Fruit fly (Drosophila melanogaster) whole organism, prepupa: Measurements from ENCODE around the gene Ddc.
A peak's percentile ranks its signal among the peaks of the same experiment; 100 is the strongest.

Experiments
- Blimp-1 ChIP-seq: fragments of 200-800 bp; sonication (Bioruptor generic); optimal IDR thresholded peaks from 3 replicates; lab custom pipeline; 2017; ENCODE audit warnings: missing biosample characterization, missing genetic modification characterization, mild to moderate bottlenecking, moderate library complexity, missing genetic modification reagents
- CG10631 ChIP-seq: fragments of 200-800 bp; sonication (Bioruptor generic); optimal IDR thresholded peaks from 2 replicates; lab custom pipeline; 2016; ENCODE audit warnings: missing biosample characterization, missing genetic modification characterization
- CG11762 ChIP-seq: fragments of 200-800 bp; sonication (Bioruptor generic); optimal IDR thresholded peaks from 3 replicates; lab custom pipeline; 2016; ENCODE audit warnings: missing biosample characterization, missing genetic modification characterization; ENCODE audit not compliant: insufficient read depth
- CG11902 ChIP-seq: fragments of 200-800 bp; sonication (Bioruptor generic); optimal IDR thresholded peaks from 3 replicates; lab custom pipeline; 2016; ENCODE audit warnings: missing biosample characterization, missing genetic modification characterization
- CG1621 ChIP-seq: fragments of 200-800 bp; sonication (Bioruptor generic); optimal IDR thresholded peaks from 3 replicates; lab custom pipeline; 2018; ENCODE audit warnings: missing biosample characterization, mild to moderate bottlenecking, missing genetic modification characterization
- CG16779 ChIP-seq: fragments of 200-800 bp; sonication (Bioruptor generic); optimal IDR thresholded peaks from 3 replicates; lab custom pipeline; 2017; ENCODE audit warnings: missing biosample characterization, mild to moderate bottlenecking, missing genetic modification characterization
- CG31627 ChIP-seq: fragments of 200-800 bp; sonication (Bioruptor generic); optimal IDR thresholded peaks from 3 replicates; lab custom pipeline; 2016; ENCODE audit warnings: missing biosample characterization, missing genetic modification characterization
- CG32006 ChIP-seq: fragments of 200-800 bp; sonication (Bioruptor generic); optimal IDR thresholded peaks from 3 replicates; lab custom pipeline; 2017; ENCODE audit warnings: missing biosample characterization, mild to moderate bottlenecking, missing genetic modification characterization
- CG34406 ChIP-seq: fragments of 200-800 bp; sonication (Bioruptor generic); optimal IDR thresholded peaks from 3 replicates; lab custom pipeline; 2016; ENCODE audit warnings: missing biosample characterization, missing genetic modification characterization
- CG4318 ChIP-seq: fragments of 200-800 bp; sonication (Bioruptor generic); optimal IDR thresholded peaks from 3 replicates; lab custom pipeline; 2017; ENCODE audit warnings: missing biosample characterization, mild to moderate bottlenecking, missing genetic modification characterization
- CG6163 ChIP-seq: fragments of 200-800 bp; sonication (Bioruptor generic); IDR thresholded peaks from 3 replicates; pipeline ENCODE4 v1.3.6; 2022; ENCODE audit warnings: missing biosample characterization, missing genetic modification characterization
- CG6276 ChIP-seq: fragments of 200-800 bp; sonication (Bioruptor generic); optimal IDR thresholded peaks from 2 replicates; lab custom pipeline; 2017; ENCODE audit warnings: missing biosample characterization, mild to moderate bottlenecking, missing genetic modification characterization
- CG6808 ChIP-seq: fragments of 200-800 bp; sonication (Bioruptor generic); optimal IDR thresholded peaks from 3 replicates; lab custom pipeline; 2017; ENCODE audit warnings: missing biosample characterization, missing genetic modification characterization, mild to moderate bottlenecking, moderate library complexity, missing genetic modification reagents
- CG6854 ChIP-seq: fragments of 200-800 bp; sonication (Bioruptor generic); optimal IDR thresholded peaks from 2 replicates; lab custom pipeline; 2017; ENCODE audit warnings: missing biosample characterization, mild to moderate bottlenecking, missing genetic modification characterization
- CG8319 ChIP-seq: fragments of 200-800 bp; sonication (Bioruptor generic); optimal IDR thresholded peaks from 3 replicates; lab custom pipeline; 2016; ENCODE audit warnings: missing biosample characterization, missing genetic modification characterization
- Eip75B ChIP-seq: fragments of 200-800 bp; sonication (Bioruptor generic); optimal IDR thresholded peaks from 3 replicates; lab custom pipeline; 2016; ENCODE audit warnings: missing biosample characterization, missing genetic modification characterization
- Eip78C ChIP-seq: fragments of 200-800 bp; sonication (Bioruptor generic); peaks from one replicate; lab custom pipeline; 2016; ENCODE audit warnings: missing biosample characterization, missing genetic modification characterization
- Ets21C ChIP-seq: fragments of 200-800 bp; sonication (Bioruptor generic); optimal IDR thresholded peaks from 3 replicates; lab custom pipeline; 2016; ENCODE audit warnings: missing biosample characterization, missing genetic modification characterization
- Hr38 ChIP-seq: sonication (Bioruptor generic); optimal IDR thresholded peaks from 2 replicates; lab custom pipeline; 2016; ENCODE audit warnings: missing biosample characterization, missing genetic modification characterization
- Lpt ChIP-seq: fragments of 200-800 bp; sonication (Bioruptor generic); optimal IDR thresholded peaks from 3 replicates; lab custom pipeline; 2016; ENCODE audit warnings: missing biosample characterization, missing genetic modification characterization
- Smox ChIP-seq: fragments of 200-800 bp; sonication (Bioruptor generic); optimal IDR thresholded peaks from 3 replicates; lab custom pipeline; 2016; ENCODE audit warnings: missing biosample characterization, missing genetic modification characterization
- Sox15 ChIP-seq: fragments of 200-800 bp; sonication (Bioruptor generic); optimal IDR thresholded peaks from 3 replicates; lab custom pipeline; 2016; ENCODE audit warnings: missing biosample characterization, missing genetic modification characterization
- cyc ChIP-seq: fragments of 200-800 bp; sonication (Bioruptor generic); optimal IDR thresholded peaks from 3 replicates; lab custom pipeline; 2016; ENCODE audit warnings: missing biosample characterization, missing genetic modification characterization
- dsx ChIP-seq: fragments of 200-800 bp; optimal IDR thresholded peaks from 3 replicates; lab custom pipeline; 2019; ENCODE audit warnings: missing biosample characterization, mild to moderate bottlenecking, missing genetic modification characterization, moderate library complexity; ENCODE audit not compliant: poor library complexity, severe bottlenecking
- eg ChIP-seq: fragments of 200-800 bp; sonication (Bioruptor generic); IDR thresholded peaks from 3 replicates; pipeline ENCODE4 v1.3.6; 2022; ENCODE audit warnings: missing biosample characterization, missing genetic modification characterization
- esn ChIP-seq: fragments of 200-800 bp; sonication (Bioruptor generic); optimal IDR thresholded peaks from 2 replicates; lab custom pipeline; 2016; ENCODE audit warnings: missing biosample characterization, mild to moderate bottlenecking, missing genetic modification characterization, moderate library complexity
- fd85E ChIP-seq: fragments of 200-800 bp; sonication (Bioruptor generic); optimal IDR thresholded peaks from 3 replicates; lab custom pipeline; 2016; ENCODE audit warnings: missing biosample characterization, missing genetic modification characterization
- net ChIP-seq: fragments of 200-800 bp; sonication (Bioruptor generic); optimal IDR thresholded peaks from 3 replicates; lab custom pipeline; 2016; ENCODE audit warnings: missing biosample characterization, missing genetic modification characterization
- pdm3 ChIP-seq: fragments of 200-800 bp; sonication (Bioruptor generic); optimal IDR thresholded peaks from 3 replicates; lab custom pipeline; 2016; ENCODE audit warnings: missing biosample characterization, missing genetic modification characterization
- salr ChIP-seq, 2 experiments: fragments of 200-800 bp; sonication (Bioruptor generic); optimal IDR thresholded peaks; 3 replicates each; lab custom pipeline; 2016 to 2018; ENCODE audit warnings: missing biosample characterization in 2 of 2, missing genetic modification characterization in 2 of 2, mild to moderate bottlenecking in 1 of 2
- spab ChIP-seq: fragments of 200-800 bp; sonication (Bioruptor generic); optimal IDR thresholded peaks from 2 replicates; lab custom pipeline; 2017; ENCODE audit warnings: missing biosample characterization, mild to moderate bottlenecking, missing genetic modification characterization, missing genetic modification reagents
- svp ChIP-seq: fragments of 200-800 bp; sonication (Bioruptor generic); peaks from one replicate; lab custom pipeline; 2016; ENCODE audit warnings: missing biosample characterization, missing genetic modification characterization

Ddc gene

dm6 chr2L:19088895-19089294 lies 31.2 kb downstream of the Ddc start:
- TF ChIP-seq dsx (GFP tag; lab: Kevin White, UChicago) = no peak
- TF ChIP-seq CG4318 (GFP tag; lab: Kevin White, UChicago) = no peak
- TF ChIP-seq spab (GFP tag; lab: Kevin White, UChicago) = no peak
- no peak for TF ChIP-seq Hr38
- TF ChIP-seq svp = no peak
- no peak for TF ChIP-seq Blimp-1 (GFP tag; lab: Kevin White, UChicago)
- no peak for TF ChIP-seq CG16779 (tag; lab: Kevin White, UChicago)
- no peak for TF ChIP-seq esn (GFP tag; lab: Kevin White, UChicago)

DNA sequence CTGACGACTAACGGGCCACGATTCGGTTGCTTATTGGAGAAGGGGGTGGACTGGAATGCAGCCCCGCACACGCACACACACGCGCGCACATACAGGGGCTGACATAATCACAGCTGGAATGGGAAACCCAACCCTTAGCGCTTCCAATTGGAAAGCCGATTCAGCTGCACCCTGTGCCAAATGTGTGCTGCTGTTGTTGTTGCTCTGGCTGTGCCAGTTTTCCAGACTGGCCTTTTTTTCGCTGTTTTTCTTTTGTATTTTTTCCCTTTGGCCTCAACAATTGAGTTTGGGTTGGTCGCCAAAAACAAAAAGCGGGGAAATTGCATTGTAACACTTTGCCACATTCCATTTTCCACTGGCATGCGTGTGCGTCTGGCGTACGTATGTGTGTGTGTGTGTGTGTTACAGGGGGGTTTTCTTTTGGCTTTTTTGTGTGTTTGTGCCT lies 36.8 kb downstream of the Ddc start:
- TF ChIP-seq CG6808 (GFP tag; lab: Kevin White, UChicago) = no peak
- no peak for TF ChIP-seq cyc (GFP tag; lab: Kevin White, UChicago)
- no peak for TF ChIP-seq CG1621
- no peak for TF ChIP-seq CG32006 (GFP tag; lab: Kevin White, UChicago)
- 0 out of 3 replicates have a peak, but pooled peaks have one; percentile 21 for TF ChIP-seq CG6163 (GFP tag; lab: Robert Waterston, UW)

dm6 chr2L:19079742-19080141 lies 40.4 kb downstream of the Ddc start:
- TF ChIP-seq CG6276 (no peak), Sox15 (no peak), Eip75B (GFP tag; lab: Kevin White, UChicago) (no peak), CG34406 (GFP tag; lab: Kevin White, UChicago) (no peak), CG32006 (GFP tag; lab: Kevin White, UChicago) (no peak), Smox (GFP tag; lab: Kevin White, UChicago) (no peak), net (no peak), dsx (GFP tag; lab: Kevin White, UChicago) (no peak), CG6163 (GFP tag; lab: Robert Waterston, UW) (no peak; the same call in 2 of the 3 replicates), salr (GFP tag; optimal IDR thresholded peaks at IDR 0.05; lab: Kevin White, UChicago) (no peak), CG1621 (no peak), CG31627 (GFP tag; lab: Kevin White, UChicago) (no peak), pdm3 (no peak), cyc (GFP tag; lab: Kevin White, UChicago) (no peak), fd85E (GFP tag; lab: Kevin White, UChicago) (no peak), CG11762 (GFP tag; lab: Kevin White, UChicago) (no peak), CG6854 (GFP tag; lab: Kevin White, UChicago) (no peak)

DNA sequence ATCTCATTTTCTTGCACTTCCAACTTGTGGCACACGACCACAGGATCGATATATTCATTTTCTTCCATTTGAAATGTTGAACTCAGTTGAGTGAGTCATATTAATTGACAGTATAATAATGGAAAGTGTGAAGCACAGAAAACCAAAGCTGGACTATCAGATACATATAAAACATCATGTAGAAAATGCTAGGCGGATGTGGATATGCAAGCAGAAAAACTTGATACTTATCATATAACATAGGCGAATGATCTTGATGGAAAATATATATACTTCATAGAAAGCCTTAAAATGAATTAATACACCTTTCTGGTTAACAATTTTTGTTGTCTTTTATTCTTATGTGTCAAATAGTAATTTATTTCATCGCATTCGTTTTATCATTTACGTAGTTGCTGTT lies 41.2 kb downstream of the Ddc start, which contains the start of gene CG10700:
Gene CG10700 (minus strand): TSS at position 101 of the 400 bp plus-strand sequence.
- TF ChIP-seq CG10631 (GFP tag; lab: Kevin White, UChicago) (no peak), CG8319 (no peak), Lpt (GFP tag; lab: Kevin White, UChicago) (no peak), pdm3 (no peak), eg (GFP tag; lab: Robert Waterston, UW) (no peak), cyc (GFP tag; lab: Kevin White, UChicago) (no peak), Hr38 (no peak), CG6854 (GFP tag; lab: Kevin White, UChicago) (no peak), Ets21C (GFP tag; lab: Kevin White, UChicago) (no peak), CG31627 (GFP tag; lab: Kevin White, UChicago) (no peak)

DNA sequence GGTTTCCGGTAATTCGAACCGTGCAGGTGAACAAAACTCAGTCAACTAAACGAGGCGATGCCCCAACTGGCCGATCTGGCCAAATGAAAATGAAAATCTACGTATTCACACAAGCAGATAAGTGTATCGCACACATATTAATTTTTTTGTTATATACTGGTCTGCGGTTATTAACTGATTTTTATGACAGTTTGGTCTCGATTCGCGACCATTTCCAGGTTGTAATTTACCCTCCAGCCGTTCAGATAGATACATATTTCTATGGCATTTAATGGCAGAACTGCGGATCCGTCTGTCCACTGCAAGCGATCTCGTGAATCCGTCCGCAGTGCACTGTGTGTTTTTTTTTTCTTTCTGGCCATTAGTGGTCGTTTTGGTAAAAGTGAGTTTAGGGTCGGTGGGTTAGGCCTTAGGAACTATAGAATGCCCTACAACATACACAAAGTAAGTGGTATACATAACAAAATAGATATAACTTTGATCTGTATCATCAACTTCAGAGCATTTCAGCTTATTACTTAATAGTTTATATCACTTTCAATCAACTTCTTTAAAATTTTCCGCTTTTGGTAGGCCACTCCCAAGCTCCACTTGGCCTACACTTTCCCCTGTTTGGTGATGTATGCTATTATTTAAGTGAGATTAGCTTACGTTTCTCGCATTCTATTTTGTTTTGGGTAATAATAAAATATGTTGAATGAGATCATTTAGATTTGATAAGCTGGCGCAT lies 45.8 kb downstream of the Ddc start, which contains the start of gene CG17572:
Gene CG17572 (minus strand): TSS at position 51 of the 730 bp plus-strand sequence.
- TF ChIP-seq CG11902 (no peak), cyc (GFP tag; lab: Kevin White, UChicago) (no peak), Lpt (GFP tag; lab: Kevin White, UChicago) (no peak), Eip78C (GFP tag; lab: Kevin White, UChicago) (peak; percentile 13)
